Worm (Caenorhabditis elegans): Measurements from ENCODE around the gene plpp-1.1.
A peak's percentile ranks its signal among the peaks of the same experiment; 100 is the strongest.

The plpp-1.1 gene

ce11 chrII:3931825-3932224 lies 4.0 kb upstream of the plpp-1.1 start (continued):
- TF ChIP-seq T07F8.4 (tag; optimal IDR thresholded peaks at IDR 0.05) = no peak
- no peak for TF ChIP-seq ets-4 (GFP tag; optimal IDR thresholded peaks at IDR 0.05)
- TF ChIP-seq madf-3 (GFP tag; IDR thresholded peaks at IDR 0.05) = 0 out of 2 replicates have a peak, but pooled peaks have one; percentile 52
- TF ChIP-seq lin-35 (GFP tag; optimal IDR thresholded peaks at IDR 0.05) = no peak
- TF ChIP-seq lag-1 (GFP tag; IDR thresholded peaks at IDR 0.05) = no peak
- no peak for TF ChIP-seq nhr-120 (GFP tag; IDR thresholded peaks at IDR 0.05)
- no peak for TF ChIP-seq cebp-1 (GFP tag; IDR thresholded peaks at IDR 0.05)
- peak; percentile 11 for TF ChIP-seq cebp-1 (tag; optimal IDR thresholded peaks at IDR 0.05)
- no peak for TF ChIP-seq F23B12.7 (tag; optimal IDR thresholded peaks at IDR 0.05; ENCODE audit: insufficient read depth)
- no peak for TF ChIP-seq ceh-91 (GFP tag; IDR thresholded peaks at IDR 0.05)
- peak; percentile 74 for TF ChIP-seq attf-6 (GFP tag; IDR thresholded peaks at IDR 0.05)
- TF ChIP-seq xnd-1 (tag; optimal IDR thresholded peaks at IDR 0.05) = peak; percentile 51
- no peak for TF ChIP-seq mxl-1 (tag; optimal IDR thresholded peaks at IDR 0.05)
- TF ChIP-seq snpc-4 (GFP tag; optimal IDR thresholded peaks at IDR 0.05) = no peak
- TF ChIP-seq snpc-4 (tag; optimal IDR thresholded peaks at IDR 0.05) = no peak
- no peak for TF ChIP-seq F22D6.2 (tag; optimal IDR thresholded peaks at IDR 0.05)
- no peak for TF ChIP-seq nfyb-1 (GFP tag; IDR thresholded peaks at IDR 0.05)
- TF ChIP-seq hlh-12 (tag; optimal IDR thresholded peaks at IDR 0.05) = no peak
- no peak for TF ChIP-seq ceh-79 (tag; optimal IDR thresholded peaks at IDR 0.05)
- no peak for TF ChIP-seq hlh-26 (GFP tag; conservative IDR thresholded peaks at IDR 0.05)
- TF ChIP-seq ekl-4 (GFP tag; IDR thresholded peaks at IDR 0.05) = peak; percentile 86
- 0 out of 2 replicates have a peak, but pooled peaks have one; percentile 26 for TF ChIP-seq pbrm-1 (GFP tag; IDR thresholded peaks at IDR 0.05)
- TF ChIP-seq mel-28 (tag; optimal IDR thresholded peaks at IDR 0.05; ENCODE audit: borderline replicate concordance) = no peak
- TF ChIP-seq sptf-2 (GFP tag; optimal IDR thresholded peaks at IDR 0.05) = no peak
- no peak for TF ChIP-seq Y56A3A.18 (GFP tag; IDR thresholded peaks at IDR 0.05)
- no peak for TF ChIP-seq let-607 (tag; optimal IDR thresholded peaks at IDR 0.05)
- no peak for TF ChIP-seq dpl-1 (GFP tag; optimal IDR thresholded peaks at IDR 0.05)
- TF ChIP-seq madf-6 (GFP tag; IDR thresholded peaks at IDR 0.05) = peak; percentile 65
- peak; percentile 29 for TF ChIP-seq lsl-1 (GFP tag; optimal IDR thresholded peaks at IDR 0.05)
- no peak for TF ChIP-seq ztf-25 (GFP tag; IDR thresholded peaks at IDR 0.05)
- no peak for TF ChIP-seq mcd-1 (GFP tag; IDR thresholded peaks at IDR 0.05)
- TF ChIP-seq akir-1 (GFP tag; optimal IDR thresholded peaks at IDR 0.05) = no peak
- TF ChIP-seq ZK185.1 (tag; optimal IDR thresholded peaks at IDR 0.05; ENCODE audit: poor library complexity, severe bottlenecking) = no peak
- no peak for TF ChIP-seq F10E7.11 (tag; optimal IDR thresholded peaks at IDR 0.05)
- no peak for TF ChIP-seq nhr-90 (tag; optimal IDR thresholded peaks at IDR 0.05)
- TF ChIP-seq him-1 (tag; optimal IDR thresholded peaks at IDR 0.05) = no peak
- no peak for TF ChIP-seq Y79H2A.3 (GFP tag; conservative IDR thresholded peaks at IDR 0.05)
- no peak for TF ChIP-seq egrh-3 (GFP tag; IDR thresholded peaks at IDR 0.05)
- peak; percentile 43; the same call in 1 of the 2 replicates for TF ChIP-seq lin-26 (GFP tag; IDR thresholded peaks at IDR 0.05)
- no peak for TF ChIP-seq aptf-2 (GFP tag; conservative IDR thresholded peaks at IDR 0.05)
- TF ChIP-seq F57C9.4 (tag; optimal IDR thresholded peaks at IDR 0.05) = no peak
- TF ChIP-seq somi-1 (GFP tag; optimal IDR thresholded peaks at IDR 0.05) = no peak
- TF ChIP-seq F49E8.2 (tag; optimal IDR thresholded peaks at IDR 0.05; ENCODE audit: insufficient read depth) = peak; percentile 2
- peak; percentile 78; the same call in 1 of the 2 replicates for TF ChIP-seq F39B2.1 (GFP tag; IDR thresholded peaks at IDR 0.05)
- TF ChIP-seq dox-1 (GFP tag; IDR thresholded peaks at IDR 0.05) = no peak
- TF ChIP-seq fkh-3 (tag; optimal IDR thresholded peaks at IDR 0.05) = no peak
- no peak for TF ChIP-seq ztf-18 (tag; optimal IDR thresholded peaks at IDR 0.05)
- no peak for TF ChIP-seq nfya-1 (tag; optimal IDR thresholded peaks at IDR 0.05; ENCODE audit: borderline replicate concordance, insufficient read depth)
- TF ChIP-seq ztf-26 (tag; optimal IDR thresholded peaks at IDR 0.05) = no peak

All from whole organism, young adult.